Worm (Caenorhabditis elegans) whole organism, L3 larva: ENCODE measurements around the gene cct-6.

Experiments
- R02D3.7 ChIP-seq: fragments of 150-350 bp; optimal IDR thresholded peaks from 2 replicates; lab custom pipeline; 2014; ENCODE audit warnings: missing biosample characterization, missing genetic modification characterization
- ama-1 ChIP-seq: fragments of 150-350 bp; optimal IDR thresholded peaks from 2 replicates; lab custom pipeline; 2018
- egl-27 ChIP-seq: sonication (generic microtip); optimal IDR thresholded peaks from 4 replicates; lab custom pipeline; 2017; ENCODE audit warnings: missing biosample characterization, missing genetic modification reagents, missing genetic modification characterization
- lin-15B ChIP-seq: fragments of 150-350 bp; optimal IDR thresholded peaks from 2 replicates; lab custom pipeline; 2014; ENCODE audit warnings: missing biosample characterization, missing genetic modification characterization
- nhr-12 ChIP-seq: fragments of 150-350 bp; optimal IDR thresholded peaks from 2 replicates; lab custom pipeline; 2014; ENCODE audit warnings: missing biosample characterization, missing genetic modification characterization
- nhr-23 ChIP-seq: fragments of 150-350 bp; optimal IDR thresholded peaks from 2 replicates; lab custom pipeline; 2014; ENCODE audit warnings: missing biosample characterization, missing genetic modification reagents, missing genetic modification characterization
- nhr-43 ChIP-seq: sonication (generic microtip); optimal IDR thresholded peaks from 2 replicates; lab custom pipeline; 2016; ENCODE audit warnings: mild to moderate bottlenecking, missing genetic modification characterization, missing compliant biosample characterization; ENCODE audit not compliant: poor library complexity, severe bottlenecking
- nhr-67 ChIP-seq: fragments of 150-350 bp; optimal IDR thresholded peaks from 2 replicates; lab custom pipeline; 2014; ENCODE audit warnings: missing biosample characterization, missing genetic modification characterization
- nhr-76 ChIP-seq: fragments of 150-350 bp; sonication (generic microtip); optimal IDR thresholded peaks from 5 replicates; lab custom pipeline; 2014; ENCODE audit warnings: missing biosample characterization, missing genetic modification characterization
- snpc-4 ChIP-seq: fragments of 150-350 bp; optimal IDR thresholded peaks from 2 replicates; lab custom pipeline; 2014; ENCODE audit warnings: missing biosample characterization, missing genetic modification characterization
- ztf-11 ChIP-seq: fragments of 150-350 bp; optimal IDR thresholded peaks from 2 replicates; lab custom pipeline; 2014; ENCODE audit warnings: missing biosample characterization, missing genetic modification characterization
- ztf-4 ChIP-seq: fragments of 150-350 bp; optimal IDR thresholded peaks from 2 replicates; lab custom pipeline; 2014; ENCODE audit warnings: missing biosample characterization, missing genetic modification characterization

- TF ChIP-seq R02D3.7 (no peak), egl-27 (tag; lab: Kevin White, UChicago) (no peak), nhr-12 (tag; lab: Kevin White, UChicago) (no peak), lin-15B (tag; lab: Kevin White, UChicago) (no peak), snpc-4 (tag; lab: Kevin White, UChicago) (no peak), nhr-43 (peak; percentile 38), ztf-4 (no peak), nhr-76 (tag; lab: Kevin White, UChicago) (no peak), ztf-11 (tag; lab: Kevin White, UChicago) (no peak), nhr-23 (no peak), ama-1 (lab: Kevin White, UChicago) (no peak), nhr-67 (tag; lab: Kevin White, UChicago) (no peak)
Observed at ce11 chrIII:5814799-5815198, 40.7 kb downstream of the cct-6 start, which contains the start of gene R12B2.7.
